Fruit fly (Drosophila melanogaster): ENCODE results near the gene hiro.

dm6 chr3L:642865-643738 is 44.7 kb downstream of the hiro start:
- TF ChIP-seq CG32006 (GFP tag; optimal IDR thresholded peaks at IDR 0.05): no peak
- no peak for TF ChIP-seq acj6 (GFP tag; optimal IDR thresholded peaks at IDR 0.05)
- TF ChIP-seq Ets21C (GFP tag; optimal IDR thresholded peaks at IDR 0.05): no peak
